Fruit fly (Drosophila melanogaster) whole organism, embryonic: Measurements from ENCODE around the gene CG3349.

Experiments
- CG11456 ChIP-seq: fragments of 200-800 bp; sonication (Bioruptor generic); IDR thresholded peaks from 3 replicates; pipeline ENCODE4 v1.3.6; 2022; ENCODE audit warnings: missing biosample characterization, missing genetic modification characterization
- CG17912 ChIP-seq: fragments of 200-800 bp; sonication (Bioruptor generic); optimal IDR thresholded peaks from 2 replicates; lab custom pipeline; 2018; ENCODE audit warnings: missing biosample characterization, mild to moderate bottlenecking, missing genetic modification characterization
- CG34224 ChIP-seq: fragments of 200-800 bp; sonication (Bioruptor generic); IDR thresholded peaks from 3 replicates; pipeline ENCODE4 v1.3.6; 2022; ENCODE audit warnings: missing biosample characterization, missing genetic modification characterization; ENCODE audit not compliant: partially characterized antibody
- CoRest ChIP-seq: fragments of 200-800 bp; sonication (Bioruptor generic); optimal IDR thresholded peaks from 3 replicates; lab custom pipeline; 2018; ENCODE audit warnings: missing biosample characterization, mild to moderate bottlenecking, missing genetic modification characterization, moderate library complexity
- Lhr ChIP-seq: fragments of 200-800 bp; sonication (Bioruptor generic); optimal IDR thresholded peaks from 3 replicates; lab custom pipeline; 2017; ENCODE audit warnings: mild to moderate bottlenecking, missing biosample characterization, missing genetic modification reagents, missing genetic modification characterization
- Mrtf ChIP-seq: fragments of 200-800 bp; sonication (Bioruptor generic); IDR thresholded peaks from 3 replicates; pipeline ENCODE4 v1.3.6; 2022; ENCODE audit warnings: missing biosample characterization, missing genetic modification characterization
- ato ChIP-seq: fragments of 200-800 bp; sonication (Bioruptor generic); IDR thresholded peaks from 2 replicates; pipeline ENCODE4 v1.3.6; 2022; ENCODE audit warnings: missing biosample characterization, missing genetic modification characterization; ENCODE audit not compliant: partially characterized antibody
- ftz-f1 ChIP-seq: fragments of 200-800 bp; sonication (Bioruptor generic); optimal IDR thresholded peaks from 2 replicates; lab custom pipeline; 2016; ENCODE audit warnings: missing biosample characterization, missing genetic modification characterization
- kay ChIP-seq: fragments of 200-800 bp; sonication (Bioruptor generic); optimal IDR thresholded peaks from 2 replicates; lab custom pipeline; 2016; ENCODE audit warnings: missing biosample characterization, missing genetic modification characterization

- TF ChIP-seq CG17912 (GFP tag; lab: Kevin White, UChicago) (peak; percentile 17), Lhr (no peak), CoRest (peak; percentile 71), Mrtf (GFP tag; lab: Robert Waterston, UW) (0 out of 3 replicates have a peak, but pooled peaks have one; percentile 27), ftz-f1 (GFP tag; lab: Kevin White, UChicago) (peak; percentile 28), CG11456 (no peak), kay (GFP tag; lab: Kevin White, UChicago) (no peak), ato (GFP tag; lab: Robert Waterston, UW) (peak; percentile 38; the same call in 1 of the 2 replicates), CG34224 (GFP tag; lab: Robert Waterston, UW) (peak; percentile 38; the same call in 1 of the 3 replicates)
These were observed 1.6 kb upstream of the CG3349 start for dm6 chr3L:14977536-14978495.
